Worm (Caenorhabditis elegans) whole organism, early embryonic: ENCODE results near the gene eak-3.

Experiments used
- B0310.2 ChIP-seq: sonication (generic microtip); optimal IDR thresholded peaks from 2 replicates; lab custom pipeline; 2016; ENCODE audit warnings: mild to moderate bottlenecking, missing genetic modification characterization, missing compliant biosample characterization
- F13C5.2 ChIP-seq: sonication (generic microtip); optimal IDR thresholded peaks from 2 replicates; lab custom pipeline; 2017; ENCODE audit warnings: mild to moderate bottlenecking, missing genetic modification characterization, inconsistent platforms, missing compliant biosample characterization
- aly-1 ChIP-seq: sonication (generic microtip); optimal IDR thresholded peaks from 2 replicates; lab custom pipeline; 2016; ENCODE audit warnings: missing genetic modification characterization, missing compliant biosample characterization
- ama-1 ChIP-seq: fragments of 150-350 bp; optimal IDR thresholded peaks from 2 replicates; lab custom pipeline; 2014
- ceh-13 ChIP-seq: fragments of 200-800 bp; sonication (Bioruptor generic); optimal IDR thresholded peaks from 2 replicates; lab custom pipeline; 2018; ENCODE audit warnings: mild to moderate bottlenecking, missing genetic modification characterization, missing compliant biosample characterization
- ceh-36 ChIP-seq: sonication (generic microtip); optimal IDR thresholded peaks from 2 replicates; lab custom pipeline; 2016; ENCODE audit warnings: missing genetic modification characterization, inconsistent platforms, missing compliant biosample characterization
- ets-7 ChIP-seq: sonication (generic microtip); optimal IDR thresholded peaks from 2 replicates; lab custom pipeline; 2016; ENCODE audit warnings: missing genotype, missing genetic modification characterization, missing compliant biosample characterization
- flt-1 ChIP-seq: fragments of 200-800 bp; sonication (Bioruptor generic); IDR thresholded peaks from 2 replicates; pipeline ENCODE4 v1.3.6; 2022; ENCODE audit warnings: missing genetic modification characterization, missing compliant biosample characterization
- hmbx-1 ChIP-seq: sonication (generic microtip); optimal IDR thresholded peaks from 2 replicates; lab custom pipeline; 2016; ENCODE audit warnings: mild to moderate bottlenecking, missing genetic modification characterization, missing compliant biosample characterization
- hmg-4 ChIP-seq: fragments of 200-800 bp; sonication (Bioruptor generic); optimal IDR thresholded peaks from 2 replicates; lab custom pipeline; 2018; ENCODE audit warnings: mild to moderate bottlenecking, missing genetic modification characterization, missing compliant biosample characterization
- hnd-1 ChIP-seq: sonication (generic microtip); optimal IDR thresholded peaks from 2 replicates; lab custom pipeline; 2016; ENCODE audit warnings: missing genetic modification characterization, missing compliant biosample characterization
- pes-1 ChIP-seq: fragments of 200-800 bp; sonication (Bioruptor generic); IDR thresholded peaks from 2 replicates; pipeline ENCODE4 v1.3.6; 2022; ENCODE audit warnings: missing genetic modification reagents, missing genetic modification characterization, missing compliant biosample characterization
- scrt-1 ChIP-seq: fragments of 200-800 bp; sonication (Bioruptor generic); IDR thresholded peaks from 2 replicates; pipeline ENCODE4 v1.3.6; 2022; ENCODE audit warnings: missing genetic modification characterization, missing compliant biosample characterization
- sea-1 ChIP-seq: fragments of 200-800 bp; sonication (Bioruptor generic); conservative IDR thresholded peaks from 2 replicates; pipeline ENCODE4 v1.3.6; 2022; ENCODE audit warnings: missing genetic modification characterization, missing compliant biosample characterization
- tbx-11 ChIP-seq: fragments of 200-800 bp; sonication (Bioruptor generic); IDR thresholded peaks from 2 replicates; pipeline ENCODE4 v1.3.6; 2022; ENCODE audit warnings: missing genetic modification characterization, missing compliant biosample characterization
- tbx-37 ChIP-seq: fragments of 200-800 bp; sonication (Bioruptor generic); conservative IDR thresholded peaks from 2 replicates; pipeline ENCODE4 v1.3.6; 2022; ENCODE audit warnings: missing genetic modification reagents, missing genetic modification characterization, missing compliant biosample characterization
- tra-4 ChIP-seq: sonication (generic microtip); optimal IDR thresholded peaks from 2 replicates; lab custom pipeline; 2017; ENCODE audit warnings: missing genetic modification characterization, missing compliant biosample characterization

eak-3 gene

DNA sequence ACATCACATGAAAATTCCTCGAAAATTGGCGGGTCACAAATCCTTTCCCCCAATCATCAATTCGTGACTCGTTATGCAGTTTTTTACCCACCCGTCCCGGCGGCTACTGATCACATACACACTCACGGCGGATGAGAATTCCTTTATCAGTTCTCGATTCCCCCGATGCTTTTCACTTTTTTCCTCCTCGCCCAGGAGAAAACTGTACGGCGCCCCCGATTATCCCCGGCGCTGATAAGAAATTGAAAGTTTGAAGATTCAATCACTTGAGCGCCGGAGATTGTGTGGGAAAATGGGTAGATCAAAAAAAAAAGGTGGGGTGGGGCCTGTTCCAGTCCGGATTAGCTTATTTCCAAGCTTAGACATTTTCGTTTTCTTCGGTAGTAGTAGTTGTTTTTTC, 28.5 kb downstream of the eak-3 start:
- no peak for TF ChIP-seq hnd-1 (tag; lab: Kevin White, UChicago)
- TF ChIP-seq tbx-11 (GFP tag; lab: Robert Waterston, UW): no peak
- no peak for TF ChIP-seq B0310.2
- TF ChIP-seq tbx-37 (GFP tag; lab: Robert Waterston, UW): no peak
- TF ChIP-seq aly-1: no peak
- TF ChIP-seq F13C5.2 (tag; lab: Kevin White, UChicago): no peak
- no peak for TF ChIP-seq hmbx-1
- TF ChIP-seq ceh-36: no peak
- TF ChIP-seq hmg-4 (GFP tag; lab: Kevin White, UChicago): no peak
- TF ChIP-seq ceh-13: no peak
- TF ChIP-seq scrt-1 (GFP tag; lab: Robert Waterston, UW): no peak

DNA sequence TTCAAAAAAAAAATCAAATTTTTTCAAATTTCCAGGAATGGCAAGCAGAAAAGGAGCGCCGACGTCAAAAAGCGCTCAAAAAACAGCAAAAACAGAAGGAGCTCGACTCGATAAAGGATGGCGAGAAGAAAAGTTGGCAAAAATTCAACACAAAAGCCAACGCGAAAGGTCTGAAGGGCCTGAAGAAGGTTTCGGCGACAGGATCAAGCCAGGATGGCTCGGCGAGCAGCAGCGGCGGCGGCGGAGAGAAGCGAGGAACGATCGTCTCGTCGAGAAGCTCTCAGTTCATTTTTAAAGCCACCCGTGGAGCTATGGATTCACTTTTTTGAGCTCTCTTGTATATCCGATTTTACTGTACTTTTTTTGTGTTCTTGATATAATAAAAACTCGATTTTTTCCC, 31.5 kb downstream of the eak-3 start:
- TF ChIP-seq hmbx-1 (no peak), ceh-36 (no peak), tbx-11 (GFP tag; lab: Robert Waterston, UW) (no peak), scrt-1 (GFP tag; lab: Robert Waterston, UW) (no peak), sea-1 (GFP tag; lab: Robert Waterston, UW) (no peak), ama-1 (no peak), flt-1 (GFP tag; lab: Robert Waterston, UW) (no peak), F13C5.2 (tag; lab: Kevin White, UChicago) (no peak), ceh-13 (no peak), pes-1 (GFP tag; lab: Robert Waterston, UW) (no peak), tbx-37 (GFP tag; lab: Robert Waterston, UW) (no peak), aly-1 (no peak), tra-4 (tag; lab: Kevin White, UChicago) (no peak), hmg-4 (GFP tag; lab: Kevin White, UChicago) (no peak), ets-7 (tag; lab: Kevin White, UChicago) (no peak), hnd-1 (tag; lab: Kevin White, UChicago) (no peak), B0310.2 (no peak)

DNA sequence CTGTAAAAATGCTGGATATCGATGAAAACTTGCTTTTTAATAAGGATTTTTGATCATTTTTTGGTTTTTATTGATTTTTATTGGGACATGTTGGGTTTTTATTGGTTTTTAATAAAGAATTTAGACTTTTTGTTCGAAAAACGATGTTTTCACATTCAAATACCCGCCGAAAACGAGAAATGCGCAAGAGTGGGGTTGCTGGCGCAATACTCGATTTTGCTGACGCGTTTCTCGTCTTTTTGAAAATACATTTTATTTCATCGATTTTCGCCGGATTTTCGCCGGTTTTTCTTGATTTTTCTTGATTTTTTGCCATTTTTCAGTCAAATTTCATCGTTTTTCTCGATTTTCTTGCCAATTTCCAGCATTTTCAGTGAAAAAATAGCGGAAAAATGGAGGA, 33.6 kb downstream of the eak-3 start, which contains the start of gene smr-1:
smr-1 (plus strand) TSS at position 375 of the 400 bp plus-strand sequence.
- no peak for TF ChIP-seq scrt-1 (GFP tag; lab: Robert Waterston, UW)
- TF ChIP-seq aly-1: no peak
- 0 out of 2 replicates have a peak, but pooled peaks have one; percentile 7 for TF ChIP-seq tbx-11 (GFP tag; lab: Robert Waterston, UW)
- TF ChIP-seq hmg-4 (GFP tag; lab: Kevin White, UChicago): no peak
- TF ChIP-seq pes-1 (GFP tag; lab: Robert Waterston, UW): peak; percentile 63; the same call in 1 of the 2 replicates
- no peak for TF ChIP-seq ama-1
- TF ChIP-seq ets-7 (tag; lab: Kevin White, UChicago): no peak
- TF ChIP-seq hnd-1 (tag; lab: Kevin White, UChicago): peak; percentile 38
- TF ChIP-seq sea-1 (GFP tag; lab: Robert Waterston, UW): no peak
- TF ChIP-seq ceh-36: no peak
- no peak; the same call in 1 of the 2 replicates for TF ChIP-seq tbx-37 (GFP tag; lab: Robert Waterston, UW)
- TF ChIP-seq hmbx-1: no peak
- 0 out of 2 replicates have a peak, but pooled peaks have one; percentile 31 for TF ChIP-seq flt-1 (GFP tag; lab: Robert Waterston, UW)
- TF ChIP-seq tra-4 (tag; lab: Kevin White, UChicago): no peak
- no peak for TF ChIP-seq ceh-13
- no peak for TF ChIP-seq B0310.2
- peak; percentile 54 for TF ChIP-seq F13C5.2 (tag; lab: Kevin White, UChicago)

DNA sequence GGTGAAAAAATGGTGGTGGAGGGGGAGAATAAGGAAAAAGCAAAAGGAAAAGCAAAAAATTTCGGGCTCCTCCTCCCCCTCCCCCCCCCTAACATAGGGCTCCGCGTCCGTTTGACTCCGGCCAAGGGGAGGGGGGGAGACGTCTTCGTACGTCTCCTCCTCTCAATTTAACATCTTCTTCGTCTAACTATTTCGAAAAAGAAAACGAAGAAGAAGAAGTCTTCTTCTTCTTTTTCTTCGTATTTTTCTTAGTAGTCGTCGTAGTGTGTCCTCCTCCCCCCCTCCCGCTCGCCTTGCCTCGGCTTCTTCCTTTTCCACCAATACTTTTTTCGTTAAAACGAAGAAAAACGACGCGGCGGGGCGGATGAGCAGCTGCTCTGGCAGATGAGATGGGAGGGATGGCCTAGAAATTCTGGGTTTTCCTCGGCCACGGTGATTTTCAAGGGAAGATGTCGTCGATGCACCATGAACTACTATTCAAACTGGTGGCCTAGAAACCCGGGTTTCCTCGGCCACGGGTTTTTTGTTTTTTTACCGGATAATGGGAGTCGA, 39.5 kb downstream of the eak-3 start:
- TF ChIP-seq hmbx-1: no peak
- peak; percentile 5 for TF ChIP-seq hmg-4 (GFP tag; lab: Kevin White, UChicago)

DNA sequence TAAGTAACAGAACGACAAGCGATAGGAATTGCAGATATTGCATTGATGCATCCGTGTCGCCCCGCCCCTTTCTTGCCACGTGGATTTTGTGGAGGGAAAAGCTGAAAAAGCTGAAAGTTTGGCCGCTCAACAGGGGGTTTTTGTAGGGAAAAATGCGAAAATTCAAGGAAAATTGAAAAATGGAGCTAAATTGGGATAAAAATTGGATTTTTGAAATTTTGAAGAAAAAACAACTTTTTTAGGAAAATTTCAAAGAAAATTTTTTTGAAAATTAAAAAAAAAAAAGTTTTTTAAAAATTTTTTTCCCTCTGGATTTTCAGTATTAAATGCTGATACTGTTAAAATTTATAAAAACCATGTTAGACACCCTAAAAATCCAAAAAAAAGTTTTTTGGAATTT, 40.4 kb downstream of the eak-3 start, which contains the start of gene lgc-46:
lgc-46 (minus strand) TSS at position 101 of the 400 bp plus-strand sequence.
- TF ChIP-seq flt-1 (GFP tag; lab: Robert Waterston, UW): no peak

DNA sequence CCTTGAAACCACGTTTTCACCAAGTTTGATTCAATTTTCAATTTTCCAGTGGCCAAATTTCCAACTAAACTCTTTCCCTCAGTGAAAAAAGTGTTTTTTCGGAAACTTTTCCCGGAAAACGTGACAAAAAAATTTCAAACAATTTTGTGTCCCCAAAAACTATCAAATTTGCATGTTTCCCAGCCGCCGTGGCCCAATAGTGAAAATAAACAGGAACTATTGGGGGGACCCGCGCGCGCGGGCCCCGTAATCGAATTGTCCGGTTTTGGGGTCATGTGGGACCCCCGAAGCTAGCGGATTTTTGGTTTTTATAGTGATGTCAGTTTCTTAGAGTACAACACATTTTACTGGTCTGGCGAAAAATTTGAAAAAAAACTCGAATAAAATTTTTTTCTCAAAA, 44.8 kb downstream of the eak-3 start:
- no peak for TF ChIP-seq ceh-36
- TF ChIP-seq aly-1: no peak
- TF ChIP-seq pes-1 (GFP tag; lab: Robert Waterston, UW): no peak

DNA sequence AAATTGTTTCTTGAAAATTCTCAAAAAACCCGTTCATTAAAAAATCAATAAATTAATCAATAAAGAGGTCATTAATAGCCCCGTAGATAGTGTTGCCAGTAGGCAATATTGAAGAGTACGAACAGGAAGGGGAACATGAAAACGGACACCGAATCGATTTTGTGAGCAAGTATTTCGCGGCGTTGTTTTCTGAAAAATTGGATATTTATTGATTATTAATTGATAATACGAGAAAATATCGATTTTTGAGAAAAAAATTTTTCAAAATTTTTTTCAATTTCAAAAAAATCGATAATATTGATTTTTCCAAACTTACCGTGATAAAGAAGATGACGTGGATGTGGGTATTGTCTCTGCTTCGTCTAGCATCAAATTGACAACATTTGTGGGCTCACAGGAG, 50.9 kb downstream of the eak-3 start:
- TF ChIP-seq aly-1 (no peak), B0310.2 (no peak), pes-1 (GFP tag; lab: Robert Waterston, UW) (no peak), scrt-1 (GFP tag; lab: Robert Waterston, UW) (no peak), tra-4 (tag; lab: Kevin White, UChicago) (no peak), sea-1 (GFP tag; lab: Robert Waterston, UW) (no peak), F13C5.2 (tag; lab: Kevin White, UChicago) (no peak), hmg-4 (GFP tag; lab: Kevin White, UChicago) (no peak), hmbx-1 (no peak), ama-1 (no peak), tbx-37 (GFP tag; lab: Robert Waterston, UW) (no peak), ceh-13 (no peak), hnd-1 (tag; lab: Kevin White, UChicago) (no peak), ets-7 (tag; lab: Kevin White, UChicago) (no peak)
